Worm (Caenorhabditis elegans) whole organism, young adult: Measurements from ENCODE around the gene F09E5.8.

ENCODE experiments used
- B0019.2 ChIP-seq: fragments of 200-800 bp; sonication (Bioruptor generic); conservative IDR thresholded peaks from 2 replicates; pipeline ENCODE4 v1.3.6; 2022; ENCODE audit warnings: missing genetic modification reagents, missing genetic modification characterization, missing compliant biosample characterization
- Y53F4B.3 ChIP-seq: fragments of 200-800 bp; sonication (Bioruptor generic); IDR thresholded peaks from 2 replicates; pipeline ENCODE4 v1.3.6; 2022; ENCODE audit warnings: missing genetic modification reagents, missing genetic modification characterization, missing compliant biosample characterization
- lin-26 ChIP-seq: fragments of 200-800 bp; sonication (Bioruptor generic); IDR thresholded peaks from 2 replicates; pipeline ENCODE4 v1.3.6; 2022; ENCODE audit warnings: missing genetic modification reagents, missing genetic modification characterization, missing compliant biosample characterization
- nfya-1 ChIP-seq: sonication (generic microtip); optimal IDR thresholded peaks from 2 replicates; lab custom pipeline; 2017; ENCODE audit warnings: antibody characterized with exemption, missing compliant biosample characterization, missing genetic modification characterization, borderline replicate concordance; ENCODE audit not compliant: insufficient read depth
- nfya-2 ChIP-seq: fragments of 200-800 bp; sonication (Bioruptor generic); IDR thresholded peaks from 2 replicates; pipeline ENCODE4 v1.3.6; 2022; ENCODE audit warnings: missing genetic modification reagents, missing genetic modification characterization, missing compliant biosample characterization
- nhr-90 ChIP-seq: sonication (generic microtip); optimal IDR thresholded peaks from 2 replicates; lab custom pipeline; 2016; ENCODE audit warnings: missing genotype, mild to moderate bottlenecking, missing genetic modification characterization, missing compliant biosample characterization
- rec-8 ChIP-seq, 2 experiments: sonication (generic microtip); optimal IDR thresholded peaks; 2 replicates each; lab custom pipeline; 2016; ENCODE audit warnings: mild to moderate bottlenecking in 2 of 2, missing genetic modification characterization in 2 of 2, missing genetic modification reagents in 2 of 2, missing genotype in 2 of 2, missing biosample characterization in 1 of 2, missing compliant biosample characterization in 1 of 2, moderate library complexity in 1 of 2
- sea-2 ChIP-seq: fragments of 200-800 bp; sonication (Bioruptor generic); IDR thresholded peaks from 2 replicates; pipeline ENCODE4 v1.3.6; 2022; ENCODE audit warnings: missing genetic modification characterization, missing compliant biosample characterization
- snpc-4 ChIP-seq, 5 experiments: fragments of 150-350 bp in 1 of 5; sonication (generic microtip) in 4 of 5; optimal IDR thresholded peaks; 2 replicates each; lab custom pipeline; 2014 to 2018; ENCODE audit warnings: missing genetic modification characterization in 5 of 5, missing biosample characterization in 3 of 5, antibody characterized with exemption in 2 of 5, mild to moderate bottlenecking in 2 of 5, missing compliant biosample characterization in 2 of 5, missing genotype in 2 of 5, moderate library complexity in 2 of 5, missing genetic modification reagents in 1 of 5

DNA sequence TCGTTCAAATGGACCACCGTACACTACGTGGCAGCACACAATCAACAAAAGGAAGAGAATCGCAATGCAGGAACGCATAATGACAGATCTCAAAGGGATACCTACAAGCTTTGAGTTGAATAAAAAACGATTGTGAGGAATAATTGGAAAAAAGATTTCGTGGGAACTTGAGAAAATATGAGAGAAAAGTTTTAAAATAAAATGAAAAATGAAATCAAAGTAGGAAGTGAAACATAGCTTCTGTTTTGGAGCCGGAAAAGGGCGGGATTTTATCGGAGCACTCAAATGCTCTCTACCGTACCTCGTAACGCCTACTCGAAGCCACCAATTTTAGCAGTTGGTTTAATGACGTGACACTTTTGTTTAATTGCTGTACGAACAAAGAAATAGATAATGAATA is 5.7 kb upstream of the F09E5.8 start, which contains the start of gene F09E5.14:
- TF ChIP-seq snpc-4 (GFP tag; optimal IDR thresholded peaks at IDR 0.05; lab: Kevin White, UChicago) = no peak
- TF ChIP-seq snpc-4 (tag; optimal IDR thresholded peaks at IDR 0.05; lab: Kevin White, UChicago) = no peak
- no peak for TF ChIP-seq nfya-2
- TF ChIP-seq rec-8 (tag; optimal IDR thresholded peaks at IDR 0.05; lab: Kevin White, UChicago) = no peak
- no peak for TF ChIP-seq nhr-90
- no peak for TF ChIP-seq sea-2 (GFP tag; lab: Robert Waterston, UW)
- no peak for TF ChIP-seq Y53F4B.3 (GFP tag; lab: Robert Waterston, UW)
- no peak for TF ChIP-seq nfya-1 (tag; lab: Kevin White, UChicago)
- TF ChIP-seq B0019.2 = no peak
- TF ChIP-seq lin-26 (GFP tag; lab: Robert Waterston, UW) = no peak
